Fruit fly (Drosophila melanogaster) whole organism, embryonic: Measurements from ENCODE around the gene CG34049.
A peak's percentile ranks its signal among the peaks of the same experiment; 100 is the strongest.

ENCODE experiments used
- Adf1 ChIP-seq: fragments of 200-800 bp; sonication (Bioruptor generic); IDR thresholded peaks from 2 replicates; pipeline ENCODE4 v1.3.6; 2022; ENCODE audit warnings: missing biosample characterization, missing genetic modification characterization
- Awh ChIP-seq: fragments of 200-800 bp; sonication (Bioruptor generic); IDR thresholded peaks from 2 replicates; pipeline ENCODE4, ENCODE4 v1.3.6; 2022; ENCODE audit warnings: missing biosample characterization, missing genetic modification characterization
- BtbVII ChIP-seq: fragments of 200-800 bp; sonication (Bioruptor generic); optimal IDR thresholded peaks from 3 replicates; lab custom pipeline; 2017; ENCODE audit warnings: missing biosample characterization, mild to moderate bottlenecking, missing genetic modification characterization
- CG10209 ChIP-seq: fragments of 200-800 bp; sonication (Bioruptor generic); optimal IDR thresholded peaks from 3 replicates; lab custom pipeline; 2017; ENCODE audit warnings: missing biosample characterization, mild to moderate bottlenecking, missing genetic modification characterization, missing genetic modification reagents
- CG10654 ChIP-seq: fragments of 200-800 bp; sonication (Bioruptor generic); optimal IDR thresholded peaks from 2 replicates; lab custom pipeline; 2016; ENCODE audit warnings: missing biosample characterization, missing genetic modification characterization
- CG12744 ChIP-seq: fragments of 200-800 bp; sonication (Bioruptor generic); optimal IDR thresholded peaks from 2 replicates; lab custom pipeline; 2016; ENCODE audit warnings: missing biosample characterization, missing genetic modification characterization
- CG15269 ChIP-seq: fragments of 200-800 bp; sonication (Bioruptor generic); optimal IDR thresholded peaks from 2 replicates; lab custom pipeline; 2018; ENCODE audit warnings: missing biosample characterization, mild to moderate bottlenecking, missing genetic modification characterization, moderate library complexity
- CG15514 ChIP-seq: fragments of 200-800 bp; sonication (Bioruptor generic); optimal IDR thresholded peaks from 3 replicates; lab custom pipeline; 2017; ENCODE audit warnings: missing biosample characterization, missing genetic modification characterization, mild to moderate bottlenecking, moderate library complexity, missing genetic modification reagents
- CG17802 ChIP-seq: fragments of 200-800 bp; sonication (Bioruptor generic); optimal IDR thresholded peaks from 2 replicates; lab custom pipeline; 2018; ENCODE audit warnings: missing biosample characterization, mild to moderate bottlenecking, missing genetic modification characterization, moderate library complexity
- CG17912 ChIP-seq: fragments of 200-800 bp; sonication (Bioruptor generic); optimal IDR thresholded peaks from 2 replicates; lab custom pipeline; 2018; ENCODE audit warnings: missing biosample characterization, mild to moderate bottlenecking, missing genetic modification characterization
- CG1792 ChIP-seq: fragments of 200-800 bp; sonication (Bioruptor generic); optimal IDR thresholded peaks from 2 replicates; lab custom pipeline; 2016; ENCODE audit warnings: missing biosample characterization, missing genetic modification characterization
- CG18011 ChIP-seq: fragments of 200-800 bp; sonication (Bioruptor generic); optimal IDR thresholded peaks from 2 replicates; lab custom pipeline; 2017; ENCODE audit warnings: missing biosample characterization, missing genetic modification characterization, mild to moderate bottlenecking, moderate library complexity, missing genotype
- CG2116 ChIP-seq: fragments of 200-800 bp; sonication (Bioruptor generic); optimal IDR thresholded peaks from 3 replicates; lab custom pipeline; 2018; ENCODE audit warnings: missing biosample characterization, mild to moderate bottlenecking, missing genetic modification characterization
- CG32767 ChIP-seq: fragments of 200-800 bp; sonication (Bioruptor generic); IDR thresholded peaks from 2 replicates; pipeline ENCODE4 v1.3.6; 2022; ENCODE audit warnings: missing biosample characterization, missing genetic modification characterization
- CG3281 ChIP-seq: fragments of 200-800 bp; sonication (Bioruptor generic); optimal IDR thresholded peaks from 3 replicates; lab custom pipeline; 2017; ENCODE audit warnings: missing biosample characterization, mild to moderate bottlenecking, missing genetic modification characterization
- CG3407 ChIP-seq: fragments of 200-800 bp; sonication (Bioruptor generic); optimal IDR thresholded peaks from 2 replicates; lab custom pipeline; 2018; ENCODE audit warnings: missing biosample characterization, mild to moderate bottlenecking, missing genetic modification characterization
- CG5953 ChIP-seq: fragments of 200-800 bp; sonication (Bioruptor generic); IDR thresholded peaks from 2 replicates; pipeline ENCODE4 v1.3.6; 2022; ENCODE audit warnings: missing biosample characterization, missing genetic modification characterization
- CG6689 ChIP-seq: fragments of 200-800 bp; sonication (Bioruptor generic); IDR thresholded peaks from 2 replicates; pipeline ENCODE4 v1.3.6; 2022; ENCODE audit warnings: missing biosample characterization, missing genetic modification characterization
- CG8388 ChIP-seq: fragments of 200-800 bp; sonication (Bioruptor generic); optimal IDR thresholded peaks from 2 replicates; lab custom pipeline; 2019; ENCODE audit warnings: missing biosample characterization, mild to moderate bottlenecking, missing genetic modification characterization, moderate library complexity
- CG8478 ChIP-seq: fragments of >200 bp; optimal IDR thresholded peaks from 2 replicates; lab custom pipeline; 2018
- CG8924 ChIP-seq: fragments of 200-800 bp; optimal IDR thresholded peaks from 3 replicates; lab custom pipeline; 2019; ENCODE audit warnings: missing biosample characterization, mild to moderate bottlenecking, missing genetic modification characterization, moderate library complexity
- Chrac-16 ChIP-seq: fragments of 200-800 bp; sonication (Bioruptor generic); optimal IDR thresholded peaks from 3 replicates; lab custom pipeline; 2016; ENCODE audit warnings: missing biosample characterization, missing genetic modification characterization
- CoRest ChIP-seq: fragments of 200-800 bp; sonication (Bioruptor generic); optimal IDR thresholded peaks from 3 replicates; lab custom pipeline; 2018; ENCODE audit warnings: missing biosample characterization, mild to moderate bottlenecking, missing genetic modification characterization, moderate library complexity
- Dbx ChIP-seq: fragments of 200-800 bp; sonication (Bioruptor generic); IDR thresholded peaks from 3 replicates; pipeline ENCODE4 v1.3.6; 2022; ENCODE audit warnings: missing biosample characterization, missing genetic modification characterization
- Dfd ChIP-seq, 2 experiments: fragments of >200 bp; optimal IDR thresholded peaks; 2 replicates each; lab custom pipeline; 2017; ENCODE audit warnings: missing biosample characterization in 2 of 2, missing genetic modification characterization in 2 of 2
- Elba2 ChIP-seq: fragments of 200-800 bp; sonication (Bioruptor generic); optimal IDR thresholded peaks from 3 replicates; lab custom pipeline; 2016; ENCODE audit warnings: missing biosample characterization, missing genetic modification characterization
- HLH3B ChIP-seq: fragments of 200-800 bp; sonication (Bioruptor generic); IDR thresholded peaks from 2 replicates; pipeline ENCODE4 v1.3.6; 2022; ENCODE audit warnings: missing biosample characterization, missing genetic modification characterization
- HmgD ChIP-seq: fragments of 200-800 bp; sonication (Bioruptor generic); optimal IDR thresholded peaks from 3 replicates; lab custom pipeline; 2016; ENCODE audit warnings: missing biosample characterization, missing genetic modification characterization
- Hr3 ChIP-seq: fragments of 200-800 bp; sonication (Bioruptor generic); optimal IDR thresholded peaks from 3 replicates; lab custom pipeline; 2016; ENCODE audit warnings: missing biosample characterization, missing genetic modification characterization
- Hr78 ChIP-seq, 2 experiments: fragments of 200-800 bp in 1 of 2; fragments of >200 bp in 1 of 2; sonication (Bioruptor generic) in 1 of 2; optimal IDR thresholded peaks; 2 replicates each; lab custom pipeline; 2017 to 2019; ENCODE audit warnings: missing biosample characterization in 2 of 2, missing genetic modification characterization in 2 of 2, mild to moderate bottlenecking in 1 of 2, moderate library complexity in 1 of 2
- Lpt ChIP-seq: fragments of >200 bp; optimal IDR thresholded peaks from 2 replicates; lab custom pipeline; 2018; ENCODE audit warnings: missing biosample characterization, missing genetic modification characterization
- Max ChIP-seq: fragments of 200-800 bp; sonication (Bioruptor generic); optimal IDR thresholded peaks from 2 replicates; lab custom pipeline; 2016; ENCODE audit warnings: missing biosample characterization, mild to moderate bottlenecking, missing genetic modification characterization
- NC2α ChIP-seq: fragments of 200-800 bp; sonication (Bioruptor generic); optimal IDR thresholded peaks from 2 replicates; lab custom pipeline; 2016; ENCODE audit warnings: missing biosample characterization, missing genetic modification characterization
- NK7.1 ChIP-seq: fragments of 200-800 bp; sonication (Bioruptor generic); optimal IDR thresholded peaks from 3 replicates; lab custom pipeline; 2016; ENCODE audit warnings: missing biosample characterization, missing genetic modification characterization
- Oli ChIP-seq: fragments of 200-800 bp; sonication (Bioruptor generic); optimal IDR thresholded peaks from 2 replicates; lab custom pipeline; 2018; ENCODE audit warnings: missing biosample characterization, mild to moderate bottlenecking, missing genetic modification characterization, moderate library complexity
- Scr ChIP-seq: fragments of 200-800 bp; sonication (Bioruptor generic); IDR thresholded peaks from 2 replicates; pipeline ENCODE4 v1.3.6; 2022; ENCODE audit warnings: missing biosample characterization, missing genetic modification characterization; ENCODE audit not compliant: partially characterized antibody
- Spps ChIP-seq: fragments of 200-800 bp; sonication (Bioruptor generic); optimal IDR thresholded peaks from 2 replicates; lab custom pipeline; 2018; ENCODE audit warnings: missing biosample characterization, mild to moderate bottlenecking, missing genetic modification characterization
- Trl ChIP-seq, 3 experiments: fragments of >200 bp in 2 of 3; fragments of 200-800 bp in 1 of 3; sonication (Bioruptor generic) in 1 of 3; optimal IDR thresholded peaks; 2 replicates in 1 of 3; 3 replicates in 2 of 3; lab custom pipeline; 2016 to 2017; ENCODE audit warnings: missing biosample characterization in 1 of 3, missing genetic modification characterization in 1 of 3
- cas ChIP-seq: fragments of 200-800 bp; sonication (Bioruptor generic); IDR thresholded peaks from 2 replicates; pipeline ENCODE4 v1.3.6; 2022; ENCODE audit warnings: missing biosample characterization, missing genetic modification characterization
- crp ChIP-seq, 2 experiments: fragments of 200-800 bp; sonication (Bioruptor generic); optimal IDR thresholded peaks; 2 replicates in 1 of 2; 3 replicates in 1 of 2; lab custom pipeline; 2017; ENCODE audit warnings: missing biosample characterization in 2 of 2, missing genetic modification characterization in 2 of 2, mild to moderate bottlenecking in 1 of 2, moderate library complexity in 1 of 2
- dati ChIP-seq: fragments of 200-800 bp; sonication (Bioruptor generic); IDR thresholded peaks from 2 replicates; pipeline ENCODE4 v1.3.6; 2022; ENCODE audit warnings: missing biosample characterization, missing genetic modification characterization
- exex ChIP-seq: fragments of 200-800 bp; sonication (Bioruptor generic); optimal IDR thresholded peaks from 4 replicates; lab custom pipeline; 2018; ENCODE audit warnings: missing biosample characterization, mild to moderate bottlenecking, missing genetic modification characterization, moderate library complexity
- hb ChIP-seq: fragments of 200-800 bp; sonication (Bioruptor generic); IDR thresholded peaks from 3 replicates; pipeline ENCODE4 v1.3.6; 2022; ENCODE audit warnings: missing biosample characterization, missing genetic modification characterization; ENCODE audit not compliant: partially characterized antibody
- knrl ChIP-seq: fragments of 200-800 bp; sonication (Bioruptor generic); IDR thresholded peaks from 3 replicates; pipeline ENCODE4 v1.3.6; 2022; ENCODE audit warnings: missing biosample characterization, missing genetic modification characterization; ENCODE audit not compliant: partially characterized antibody
- otp ChIP-seq: fragments of 200-800 bp; sonication (Bioruptor generic); IDR thresholded peaks from 3 replicates; pipeline ENCODE4, ENCODE4 v1.3.6; 2022; ENCODE audit warnings: missing biosample characterization, missing genetic modification characterization
- pnt ChIP-seq: fragments of 200-800 bp; sonication (Bioruptor generic); optimal IDR thresholded peaks from 3 replicates; lab custom pipeline; 2016; ENCODE audit warnings: missing biosample characterization, missing genetic modification characterization
- sim ChIP-seq: fragments of 200-800 bp; sonication (Bioruptor generic); IDR thresholded peaks from 2 replicates; pipeline ENCODE4 v1.3.6; 2022; ENCODE audit warnings: missing biosample characterization, missing genetic modification characterization
- ttk ChIP-seq: fragments of 200-800 bp; sonication (Bioruptor generic); IDR thresholded peaks from 2 replicates; pipeline ENCODE4 v2.1.2; 2022; ENCODE audit warnings: missing biosample characterization, missing genetic modification characterization
- usp ChIP-seq: fragments of >200 bp; optimal IDR thresholded peaks from 2 replicates; lab custom pipeline; 2017; ENCODE audit warnings: missing biosample characterization, missing genetic modification characterization
- vfl ChIP-seq: fragments of 200-800 bp; sonication (Bioruptor generic); optimal IDR thresholded peaks from 2 replicates; lab custom pipeline; 2016; ENCODE audit warnings: missing biosample characterization, missing genetic modification characterization
- zfh2 ChIP-seq: fragments of 200-800 bp; sonication (Bioruptor generic); optimal IDR thresholded peaks from 2 replicates; lab custom pipeline; 2016; ENCODE audit warnings: missing biosample characterization, missing genetic modification characterization

Gene CG34049

dm6 chr2L:2217067-2217684 is 47.9 kb downstream of the CG34049 start, which contains the start of the genes CG15386, CG42371 and mio (continued):
- TF ChIP-seq otp (no peak), ttk (GFP tag; lab: Robert Waterston, UW) (no peak), CG15269 (tag; lab: Kevin White, UChicago) (no peak), Max (GFP tag; lab: Kevin White, UChicago) (peak; percentile 63), CG8924 (no peak), CG8388 (GFP tag; lab: Kevin White, UChicago) (no peak), CG12744 (GFP tag; lab: Kevin White, UChicago) (no peak), Scr (GFP tag; lab: Robert Waterston, UW) (peak; percentile 52), crp (GFP tag; optimal IDR thresholded peaks at IDR 0.05; lab: Kevin White, UChicago) (peak; percentile 71 to 96), HmgD (GFP tag; lab: Kevin White, UChicago) (peak; percentile 16), BtbVII (GFP tag; lab: Kevin White, UChicago) (no peak), Chrac-16 (no peak), CoRest (tag; lab: Kevin White, UChicago) (peak; percentile 9), CG17802 (tag; lab: Kevin White, UChicago) (no peak), CG3407 (GFP tag; lab: Kevin White, UChicago) (no peak), Lpt (no peak), usp (no peak), exex (tag; lab: Kevin White, UChicago) (peak; percentile 28), CG6689 (GFP tag; lab: Robert Waterston, UW) (no peak), zfh2 (GFP tag; lab: Kevin White, UChicago) (peak; percentile 16), CG8478 (no peak), vfl (GFP tag; lab: Kevin White, UChicago) (no peak), CG5953 (GFP tag; lab: Robert Waterston, UW) (no peak), Trl (optimal IDR thresholded peaks at IDR 0.05; lab: Kevin White, UChicago) (no peak), Trl (GFP tag; optimal IDR thresholded peaks at IDR 0.05; lab: Kevin White, UChicago) (peak; percentile 41), pnt (no peak), hb (GFP tag; lab: Robert Waterston, UW) (no peak), CG2116 (peak; percentile 47), CG15514 (GFP tag; lab: Kevin White, UChicago) (peak; percentile 34), Hr3 (GFP tag; lab: Kevin White, UChicago) (no peak), dati (GFP tag; lab: Robert Waterston, UW) (no peak), CG10654 (GFP tag; lab: Kevin White, UChicago) (no peak), Dbx (GFP tag; lab: Robert Waterston, UW) (no peak), CG1792 (GFP tag; lab: Kevin White, UChicago) (no peak), CG17912 (GFP tag; lab: Kevin White, UChicago) (no peak), sim (GFP tag; lab: Robert Waterston, UW) (no peak), CG18011 (GFP tag; lab: Kevin White, UChicago) (no peak), cas (GFP tag; lab: Robert Waterston, UW) (no peak), CG10209 (GFP tag; lab: Kevin White, UChicago) (no peak), Dfd (GFP tag; optimal IDR thresholded peaks at IDR 0.05; lab: Kevin White, UChicago) (no peak), Hr78 (GFP tag; optimal IDR thresholded peaks at IDR 0.05; lab: Kevin White, UChicago) (no peak), NC2α (GFP tag; lab: Kevin White, UChicago) (no peak), Spps (tag; lab: Kevin White, UChicago) (no peak), CG3281 (GFP tag; lab: Kevin White, UChicago) (peak; percentile 10), Adf1 (GFP tag; lab: Robert Waterston, UW) (no peak), Awh (no peak), Oli (tag; lab: Kevin White, UChicago) (no peak), NK7.1 (no peak), Elba2 (no peak), CG32767 (GFP tag; lab: Robert Waterston, UW) (no peak), HLH3B (GFP tag; lab: Robert Waterston, UW) (no peak), knrl (GFP tag; lab: Robert Waterston, UW) (no peak)
